Worm (Caenorhabditis elegans) whole organism, young adult: ENCODE measurements around the gene flp-11.

Source experiments
- F57A8.1 ChIP-seq: fragments of 200-800 bp; sonication (Bioruptor generic); optimal IDR thresholded peaks from 2 replicates; lab custom pipeline; 2018; ENCODE audit warnings: mild to moderate bottlenecking, missing genetic modification characterization, moderate library complexity, missing compliant biosample characterization
- ZK185.1 ChIP-seq: sonication (generic microtip); optimal IDR thresholded peaks from 2 replicates; lab custom pipeline; 2016; ENCODE audit warnings: mild to moderate bottlenecking, missing genetic modification characterization, missing compliant biosample characterization; ENCODE audit not compliant: poor library complexity, severe bottlenecking
- aptf-3 ChIP-seq: fragments of 200-800 bp; sonication (Bioruptor generic); IDR thresholded peaks from 2 replicates; pipeline ENCODE4 v1.3.6; 2022; ENCODE audit warnings: missing genetic modification characterization, missing compliant biosample characterization
- bed-2 ChIP-seq: fragments of 200-800 bp; sonication (Bioruptor generic); IDR thresholded peaks from 2 replicates; pipeline ENCODE4 v1.3.6; 2022; ENCODE audit warnings: missing genetic modification reagents, missing genetic modification characterization, missing compliant biosample characterization
- ceh-79 ChIP-seq: sonication (generic microtip); optimal IDR thresholded peaks from 2 replicates; lab custom pipeline; 2017; ENCODE audit warnings: mild to moderate bottlenecking, missing genetic modification characterization, missing compliant biosample characterization
- let-607 ChIP-seq, 2 experiments: fragments of 200-800 bp in 1 of 2; sonication (Bioruptor generic) in 1 of 2; sonication (generic microtip) in 1 of 2; optimal IDR thresholded peaks; 2 replicates each; lab custom pipeline; 2016 to 2018; ENCODE audit warnings: mild to moderate bottlenecking in 2 of 2, missing compliant biosample characterization in 2 of 2, missing genetic modification characterization in 2 of 2, moderate library complexity in 2 of 2, missing genotype in 1 of 2
- madf-8 ChIP-seq: fragments of 200-800 bp; sonication (Bioruptor generic); conservative IDR thresholded peaks from 2 replicates; pipeline ENCODE4 v1.3.6; 2022; ENCODE audit warnings: missing genetic modification reagents, missing genetic modification characterization, missing compliant biosample characterization
- nhr-179 ChIP-seq: sonication (generic microtip); optimal IDR thresholded peaks from 2 replicates; lab custom pipeline; 2016; ENCODE audit warnings: mild to moderate bottlenecking, missing genetic modification characterization, missing compliant biosample characterization
- pha-4 ChIP-seq: fragments of 150-350 bp; sonication (generic microtip); optimal IDR thresholded peaks from 2 replicates; lab custom pipeline; 2014; ENCODE audit warnings: missing biosample characterization, missing genetic modification reagents, missing genetic modification characterization
- unc-130 ChIP-seq: sonication (generic microtip); optimal IDR thresholded peaks from 2 replicates; lab custom pipeline; 2016; ENCODE audit warnings: missing genetic modification reagents, missing genetic modification characterization, missing compliant biosample characterization
- ztf-6 ChIP-seq: fragments of 200-800 bp; sonication (Bioruptor generic); IDR thresholded peaks from 2 replicates; pipeline ENCODE4 v1.3.6; 2022; ENCODE audit warnings: missing genetic modification reagents, missing genetic modification characterization, missing compliant biosample characterization

ce11 chrX:4671837-4672236, 6.1 kb downstream of the flp-11 start:
- TF ChIP-seq aptf-3 (GFP tag; lab: Robert Waterston, UW) (no peak), nhr-179 (tag; lab: Kevin White, UChicago) (no peak), bed-2 (GFP tag; lab: Robert Waterston, UW) (no peak), unc-130 (GFP tag; lab: Kevin White, UChicago) (no peak), F57A8.1 (GFP tag; lab: Kevin White, UChicago) (no peak), pha-4 (tag; lab: Kevin White, UChicago) (no peak), ceh-79 (no peak), let-607 (tag; optimal IDR thresholded peaks at IDR 0.05; lab: Kevin White, UChicago) (no peak), madf-8 (GFP tag; lab: Robert Waterston, UW) (no peak), ZK185.1 (tag; lab: Kevin White, UChicago) (no peak), ztf-6 (GFP tag; lab: Robert Waterston, UW) (no peak)
